Worm (Caenorhabditis elegans): ENCODE data around the gene B0001.2.
A peak's percentile ranks its signal among the peaks of the same experiment; 100 is the strongest.
"Not testable (repeated sequence)": the region's sequence is repeated elsewhere in the genome, so short reads cannot be mapped to it uniquely, and the experiment has no call there.

B0001.2 gene

ce11 chrIV:12193338-12193737 lies 42.6 kb upstream of the B0001.2 start:
- TF ChIP-seq ceh-28 (tag; optimal IDR thresholded peaks at IDR 0.05) (no peak), fos-1 (tag; optimal IDR thresholded peaks at IDR 0.05) (no peak), nhr-43 (tag; optimal IDR thresholded peaks at IDR 0.05; ENCODE audit: poor library complexity, severe bottlenecking) (no peak), nhr-67 (tag; optimal IDR thresholded peaks at IDR 0.05) (no peak), elt-1 (tag; optimal IDR thresholded peaks at IDR 0.05) (no peak)

ce11 chrIV:12192104-12192763 lies 41.5 kb upstream of the B0001.2 start:
- TF ChIP-seq lin-39 (tag; optimal IDR thresholded peaks at IDR 0.05), result peak; percentile 28
- TF ChIP-seq ceh-16 (tag; optimal IDR thresholded peaks at IDR 0.05), result no peak

- not testable (repeated sequence) for TF ChIP-seq zag-1, snpc-4, lsy-12 (tag; optimal IDR thresholded peaks at IDR 0.05)
Observed at ce11 chrIV:12178235-12178634, 27.5 kb upstream of the B0001.2 start, which contains the start of gene nlr-1. nlr-1 (minus strand) TSS chrIV:12178335.

ce11 chrIV:12167944-12168343 lies 17.2 kb upstream of the B0001.2 start, which contains the start of gene F20B10.3:
F20B10.3 (plus strand) TSS chrIV:12168244.
- no peak for TF ChIP-seq ztf-4 (tag; optimal IDR thresholded peaks at IDR 0.05)
- no peak for TF ChIP-seq nhr-25 (tag; optimal IDR thresholded peaks at IDR 0.05)
- no peak for TF ChIP-seq nhr-76 (tag; optimal IDR thresholded peaks at IDR 0.05)
- no peak for TF ChIP-seq snpc-4 (tag; optimal IDR thresholded peaks at IDR 0.05)
- no peak for TF ChIP-seq ceh-9 (tag; optimal IDR thresholded peaks at IDR 0.05)
- TF ChIP-seq egl-27 (tag; optimal IDR thresholded peaks at IDR 0.05), result no peak
- no peak for TF ChIP-seq mml-1 (tag; optimal IDR thresholded peaks at IDR 0.05)
- TF ChIP-seq R02D3.7 (tag; optimal IDR thresholded peaks at IDR 0.05), result no peak
- TF ChIP-seq elt-3 (tag; optimal IDR thresholded peaks at IDR 0.05), result no peak
- TF ChIP-seq lin-39 (tag; optimal IDR thresholded peaks at IDR 0.05), result no peak
- TF ChIP-seq eor-1 (tag; optimal IDR thresholded peaks at IDR 0.05), result no peak

- peak; percentile 65 for TF ChIP-seq elt-2 (tag; optimal IDR thresholded peaks at IDR 0.05)
- TF ChIP-seq pha-4 (tag; optimal IDR thresholded peaks at IDR 0.05), result peak; percentile 49
- no peak for TF ChIP-seq tbx-2 (tag; optimal IDR thresholded peaks at IDR 0.05)
- TF ChIP-seq ztf-4 (tag; optimal IDR thresholded peaks at IDR 0.05), result no peak
- no peak for TF ChIP-seq ceh-9 (tag; optimal IDR thresholded peaks at IDR 0.05)
- no peak for TF ChIP-seq fkh-2 (tag; optimal IDR thresholded peaks at IDR 0.05)
- TF ChIP-seq egl-27 (tag; optimal IDR thresholded peaks at IDR 0.05), result no peak
- TF ChIP-seq lsy-12 (tag; optimal IDR thresholded peaks at IDR 0.05), result no peak
- TF ChIP-seq ceh-82 (tag; optimal IDR thresholded peaks at IDR 0.05), result no peak
- TF ChIP-seq eor-1 (tag; optimal IDR thresholded peaks at IDR 0.05), result no peak
- TF ChIP-seq pqm-1 (tag; optimal IDR thresholded peaks at IDR 0.05), result peak; percentile 45
Observed at ce11 chrIV:12165432-12166078, 14.8 kb upstream of the B0001.2 start.

- TF ChIP-seq nhr-11 (tag; optimal IDR thresholded peaks at IDR 0.05) (no peak), fos-1 (tag; optimal IDR thresholded peaks at IDR 0.05) (no peak), ceh-28 (tag; optimal IDR thresholded peaks at IDR 0.05) (no peak), nhr-77 (tag; optimal IDR thresholded peaks at IDR 0.05) (no peak), unc-39 (tag; optimal IDR thresholded peaks at IDR 0.05) (no peak), elt-2 (tag; optimal IDR thresholded peaks at IDR 0.05) (no peak), nhr-237 (tag; optimal IDR thresholded peaks at IDR 0.05) (no peak), nhr-12 (tag; optimal IDR thresholded peaks at IDR 0.05) (no peak), tbx-2 (tag; optimal IDR thresholded peaks at IDR 0.05) (no peak), pqm-1 (tag; optimal IDR thresholded peaks at IDR 0.05) (no peak), ceh-9 (tag; optimal IDR thresholded peaks at IDR 0.05) (no peak), ceh-82 (tag; optimal IDR thresholded peaks at IDR 0.05) (no peak), snpc-4 (tag; optimal IDR thresholded peaks at IDR 0.05) (no peak), elt-3 (tag; optimal IDR thresholded peaks at IDR 0.05) (no peak), lin-39 (tag; optimal IDR thresholded peaks at IDR 0.05) (no peak)
Observed at ce11 chrIV:12162732-12163131, 12.0 kb upstream of the B0001.2 start.

All from whole organism, L3 larva.